Worm (Caenorhabditis elegans): ENCODE data around the gene nhx-5.

nhx-5 gene

ce11 chrX:10555189-10555964, 21.4 kb upstream of the nhx-5 start, which contains the start of gene syd-2 (continued):
- no peak for TF ChIP-seq ceh-9 (tag; optimal IDR thresholded peaks at IDR 0.05)
- TF ChIP-seq unc-39 (tag; optimal IDR thresholded peaks at IDR 0.05) = no peak
- TF ChIP-seq nhr-23 (tag; optimal IDR thresholded peaks at IDR 0.05) = peak; percentile 59
- TF ChIP-seq fkh-2 (tag; optimal IDR thresholded peaks at IDR 0.05) = no peak
- peak; percentile 85 for TF ChIP-seq fkh-10 (GFP tag; optimal IDR thresholded peaks at IDR 0.05)
- no peak for TF ChIP-seq nhr-67 (tag; optimal IDR thresholded peaks at IDR 0.05)
- no peak for TF ChIP-seq elt-1 (tag; optimal IDR thresholded peaks at IDR 0.05)
- no peak for TF ChIP-seq sea-2 (GFP tag; optimal IDR thresholded peaks at IDR 0.05)
- TF ChIP-seq ZK546.5 (tag; optimal IDR thresholded peaks at IDR 0.05) = no peak
- peak; percentile 6 for TF ChIP-seq egl-5 (tag; optimal IDR thresholded peaks at IDR 0.05)
- TF ChIP-seq aly-2 (tag; optimal IDR thresholded peaks at IDR 0.05) = no peak
- TF ChIP-seq nhr-77 (tag; optimal IDR thresholded peaks at IDR 0.05) = no peak

DNA sequence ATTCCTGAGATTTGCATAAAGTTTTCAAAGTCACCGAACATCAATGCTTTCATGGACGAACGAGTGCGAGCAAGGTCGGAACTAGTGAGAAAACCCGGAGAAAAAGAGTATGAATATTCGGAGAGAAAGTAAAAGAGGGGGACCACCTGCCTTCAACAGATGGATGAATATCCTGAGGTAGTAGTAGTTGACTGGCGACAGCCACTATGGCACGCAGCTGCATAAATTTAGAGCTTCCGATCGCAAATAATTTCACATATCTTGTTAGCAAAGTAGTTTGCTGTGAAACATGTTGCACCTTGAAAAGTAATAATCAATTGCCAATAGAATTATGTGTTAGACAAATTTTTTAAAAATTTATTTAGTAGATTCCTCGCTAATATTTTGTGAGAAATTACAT, 20.0 kb upstream of the nhx-5 start:
- TF ChIP-seq sea-2 (GFP tag; optimal IDR thresholded peaks at IDR 0.05) (no peak), ama-1 (optimal IDR thresholded peaks at IDR 0.05) (no peak), tbx-2 (tag; optimal IDR thresholded peaks at IDR 0.05) (no peak), lin-39 (tag; optimal IDR thresholded peaks at IDR 0.05) (no peak), nhr-28 (tag; optimal IDR thresholded peaks at IDR 0.05) (no peak), elt-3 (tag; optimal IDR thresholded peaks at IDR 0.05) (no peak), mml-1 (tag; optimal IDR thresholded peaks at IDR 0.05) (no peak), lin-15B (tag; optimal IDR thresholded peaks at IDR 0.05) (no peak), egl-5 (tag; optimal IDR thresholded peaks at IDR 0.05) (no peak), nfya-1 (tag; optimal IDR thresholded peaks at IDR 0.05; ENCODE audit: insufficient read depth) (no peak), mdl-1 (tag; optimal IDR thresholded peaks at IDR 0.05) (no peak), elt-2 (tag; optimal IDR thresholded peaks at IDR 0.05) (no peak), elt-1 (tag; optimal IDR thresholded peaks at IDR 0.05) (no peak), egl-27 (tag; optimal IDR thresholded peaks at IDR 0.05) (no peak), fkh-10 (GFP tag; optimal IDR thresholded peaks at IDR 0.05) (no peak), jun-1 (tag; optimal IDR thresholded peaks at IDR 0.05) (no peak), skn-1 (tag; optimal IDR thresholded peaks at IDR 0.05) (no peak), ztf-11 (tag; optimal IDR thresholded peaks at IDR 0.05) (no peak), nhr-23 (tag; optimal IDR thresholded peaks at IDR 0.05) (no peak)

DNA sequence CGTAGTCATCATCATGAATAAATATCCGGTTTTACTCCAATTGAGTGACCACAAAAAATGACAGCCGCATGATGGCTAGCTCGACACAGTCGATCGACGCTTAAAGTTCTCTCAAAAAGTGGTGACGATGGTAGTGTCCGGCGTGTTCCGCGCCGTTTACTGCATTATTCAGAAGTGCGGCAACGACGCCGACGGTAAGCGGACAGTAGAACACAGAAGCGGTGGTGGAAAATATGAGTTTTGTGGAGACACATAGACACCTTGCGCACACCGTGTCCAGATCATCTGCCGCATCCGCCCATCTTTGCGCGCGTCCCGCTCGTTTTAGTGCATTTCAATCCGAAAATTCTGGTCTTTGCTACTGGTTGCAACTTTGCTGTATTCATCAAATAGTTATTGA, 17.6 kb upstream of the nhx-5 start, which contains the start of gene F59F5.7:
Gene F59F5.7, plus strand, starts transcription at position 301 of the 400 bp plus-strand sequence.
- no peak for TF ChIP-seq nhr-77 (tag; optimal IDR thresholded peaks at IDR 0.05)
- TF ChIP-seq nhr-12 (tag; optimal IDR thresholded peaks at IDR 0.05) = no peak

DNA sequence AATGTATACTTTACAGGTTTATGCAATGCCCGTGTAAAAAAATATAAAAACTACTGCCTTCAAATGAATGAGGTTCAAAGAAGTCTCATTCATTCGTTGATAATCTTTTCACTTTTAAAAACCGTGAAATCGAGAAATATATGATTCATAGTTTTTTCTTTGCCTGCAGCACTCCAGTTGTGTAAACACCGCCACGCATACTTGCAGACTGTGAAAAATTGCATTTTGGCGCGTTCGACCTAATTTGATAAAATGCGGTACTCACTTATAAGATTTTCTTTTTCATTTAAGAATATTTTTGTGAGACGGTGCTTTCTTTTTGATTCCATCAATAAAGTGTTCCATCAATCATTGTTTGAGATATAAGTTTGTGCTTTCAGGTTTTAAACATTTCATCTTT, 10.0 kb upstream of the nhx-5 start:
- TF ChIP-seq pqm-1 (tag; optimal IDR thresholded peaks at IDR 0.05) (peak; percentile 10), ama-1 (optimal IDR thresholded peaks at IDR 0.05) (no peak), fkh-2 (tag; optimal IDR thresholded peaks at IDR 0.05) (no peak), elt-2 (tag; optimal IDR thresholded peaks at IDR 0.05) (peak; percentile 16), jun-1 (tag; optimal IDR thresholded peaks at IDR 0.05) (no peak), hmg-11 (tag; optimal IDR thresholded peaks at IDR 0.05) (peak; percentile 11), lin-39 (tag; optimal IDR thresholded peaks at IDR 0.05) (no peak), pha-4 (tag; optimal IDR thresholded peaks at IDR 0.05) (peak; percentile 60), ceh-28 (tag; optimal IDR thresholded peaks at IDR 0.05) (no peak), nhr-25 (tag; optimal IDR thresholded peaks at IDR 0.05) (peak; percentile 25), ceh-16 (tag; optimal IDR thresholded peaks at IDR 0.05) (no peak), nhr-23 (tag; optimal IDR thresholded peaks at IDR 0.05) (peak; percentile 35), unc-39 (tag; optimal IDR thresholded peaks at IDR 0.05) (no peak), elt-1 (tag; optimal IDR thresholded peaks at IDR 0.05) (no peak), eor-1 (tag; optimal IDR thresholded peaks at IDR 0.05) (no peak), elt-3 (tag; optimal IDR thresholded peaks at IDR 0.05) (no peak), nhr-76 (tag; optimal IDR thresholded peaks at IDR 0.05) (no peak), R02D3.7 (tag; optimal IDR thresholded peaks at IDR 0.05) (no peak), egl-5 (tag; optimal IDR thresholded peaks at IDR 0.05) (peak; percentile 10), nhr-237 (tag; optimal IDR thresholded peaks at IDR 0.05) (no peak), nfya-1 (tag; optimal IDR thresholded peaks at IDR 0.05; ENCODE audit: insufficient read depth) (peak; percentile 61), nhr-12 (tag; optimal IDR thresholded peaks at IDR 0.05) (no peak), tbx-2 (tag; optimal IDR thresholded peaks at IDR 0.05) (no peak), aly-2 (tag; optimal IDR thresholded peaks at IDR 0.05) (no peak)
